Fruit fly (Drosophila melanogaster): ENCODE measurements around the gene Polr1C.

DNA sequence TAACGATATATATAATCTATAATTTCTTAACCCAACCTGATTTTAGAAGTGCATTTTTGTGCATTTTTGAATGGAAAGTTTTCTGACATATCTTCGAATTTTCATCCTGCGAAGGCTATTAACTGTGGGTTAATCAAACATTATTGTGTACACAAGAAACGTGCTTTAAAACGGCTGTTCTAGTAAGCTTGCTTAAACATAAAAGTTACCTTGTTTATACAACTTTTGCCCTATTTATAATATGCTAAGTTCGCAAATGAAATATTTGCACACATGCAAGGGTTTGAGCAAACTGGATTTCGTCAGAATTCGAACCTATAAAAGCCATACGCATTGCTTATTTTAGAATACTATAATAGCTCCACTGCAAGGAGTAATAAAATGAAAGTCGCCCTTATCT is 31.7 kb upstream of the Polr1C start, which contains the start of gene Sgs1:
- no peak for TF ChIP-seq CG3032 (tag; optimal IDR thresholded peaks at IDR 0.05)
- TF ChIP-seq CG7368 (GFP tag; optimal IDR thresholded peaks at IDR 0.05) = no peak
- no peak for TF ChIP-seq Eip93F (GFP tag; optimal IDR thresholded peaks at IDR 0.05)
- TF ChIP-seq CG31627 (GFP tag; optimal IDR thresholded peaks at IDR 0.05) = no peak
